Fruit fly (Drosophila melanogaster) whole organism, pupa: ENCODE results near the gene CG1103.
A peak's percentile ranks its signal among the peaks of the same experiment; 100 is the strongest.

Experiments
- CG15710 ChIP-seq: fragments of 200-800 bp; sonication (Bioruptor generic); optimal IDR thresholded peaks from 2 replicates; lab custom pipeline; 2018; ENCODE audit warnings: missing biosample characterization, mild to moderate bottlenecking, missing genetic modification characterization, moderate library complexity
- CG17806 ChIP-seq: fragments of 200-800 bp; sonication (Bioruptor generic); optimal IDR thresholded peaks from 2 replicates; lab custom pipeline; 2018; ENCODE audit warnings: missing biosample characterization, mild to moderate bottlenecking, missing genetic modification characterization, moderate library complexity
- CG34367 ChIP-seq: fragments of 200-800 bp; sonication (Bioruptor generic); optimal IDR thresholded peaks from 2 replicates; lab custom pipeline; 2018; ENCODE audit warnings: missing biosample characterization, mild to moderate bottlenecking, missing genetic modification characterization
- CG4496 ChIP-seq: fragments of 200-800 bp; sonication (Bioruptor generic); IDR thresholded peaks from 3 replicates; pipeline ENCODE4 v1.3.6; 2022; ENCODE audit warnings: missing biosample characterization, missing genetic modification characterization
- CG8301 ChIP-seq: fragments of 200-800 bp; sonication (Bioruptor generic); optimal IDR thresholded peaks from 2 replicates; lab custom pipeline; 2018; ENCODE audit warnings: missing biosample characterization, mild to moderate bottlenecking, missing genetic modification characterization
- CG9948 ChIP-seq: fragments of 200-800 bp; sonication (Bioruptor generic); optimal IDR thresholded peaks from 2 replicates; lab custom pipeline; 2018; ENCODE audit warnings: missing biosample characterization, mild to moderate bottlenecking, missing genetic modification characterization, moderate library complexity
- Snoo ChIP-seq: fragments of 200-800 bp; sonication (Bioruptor generic); optimal IDR thresholded peaks from 3 replicates; lab custom pipeline; 2017; ENCODE audit warnings: missing biosample characterization, mild to moderate bottlenecking, missing genetic modification characterization, inconsistent platforms
- fd96Ca ChIP-seq: fragments of 200-800 bp; sonication (Bioruptor generic); IDR thresholded peaks from 3 replicates; pipeline ENCODE4 v1.3.6; 2022; ENCODE audit warnings: missing biosample characterization, missing genetic modification characterization
- gl ChIP-seq: fragments of 200-800 bp; sonication (Bioruptor generic); optimal IDR thresholded peaks from 2 replicates; lab custom pipeline; 2018; ENCODE audit warnings: missing biosample characterization, mild to moderate bottlenecking, missing genetic modification characterization
- rn ChIP-seq: fragments of 200-800 bp; sonication (Bioruptor generic); IDR thresholded peaks from 2 replicates; pipeline ENCODE4 v1.3.6; 2022; ENCODE audit warnings: missing biosample characterization, missing genetic modification characterization

- TF ChIP-seq rn (GFP tag; lab: Robert Waterston, UW) = no peak
- TF ChIP-seq CG17806 (tag; lab: Kevin White, UChicago) = peak; percentile 3
- no peak for TF ChIP-seq CG15710
- TF ChIP-seq gl (tag; lab: Kevin White, UChicago) = no peak
- TF ChIP-seq CG34367 (tag; lab: Kevin White, UChicago) = no peak
- TF ChIP-seq Snoo = peak; percentile 16
- peak; percentile 51; the same call in 2 of the 3 replicates for TF ChIP-seq CG4496 (GFP tag; lab: Robert Waterston, UW)
- TF ChIP-seq CG8301 (tag; lab: Kevin White, UChicago) = no peak
- no peak for TF ChIP-seq fd96Ca (GFP tag; lab: Robert Waterston, UW)
- no peak for TF ChIP-seq CG9948 (tag; lab: Kevin White, UChicago)
These were observed 17.9 kb upstream of the CG1103 start, which contains the start of gene CG9795 for dm6 chr3R:4319507-4320138.
